Worm (Caenorhabditis elegans) whole organism, L4 larva: ENCODE data around the gene hlh-29.
A peak's percentile ranks its signal among the peaks of the same experiment; 100 is the strongest.

Experiments used
- D1046.2 ChIP-seq: fragments of 200-800 bp; sonication (Bioruptor generic); IDR thresholded peaks from 2 replicates; pipeline ENCODE4 v1.3.6; 2022; ENCODE audit warnings: missing genetic modification characterization, missing compliant biosample characterization
- Y75B8A.6 ChIP-seq: fragments of 200-800 bp; sonication (Bioruptor generic); IDR thresholded peaks from 2 replicates; pipeline ENCODE4 v1.3.6; 2022; ENCODE audit warnings: missing genetic modification reagents, missing genetic modification characterization, missing compliant biosample characterization
- ZK337.2 ChIP-seq: fragments of 200-800 bp; sonication (Bioruptor generic); IDR thresholded peaks from 2 replicates; pipeline ENCODE4 v1.3.6; 2022; ENCODE audit warnings: missing genetic modification reagents, missing genetic modification characterization, missing compliant biosample characterization
- ZK546.5 ChIP-seq, 2 experiments: sonication (generic microtip); optimal IDR thresholded peaks; 2 replicates each; lab custom pipeline; 2017; ENCODE audit warnings: missing biosample characterization in 2 of 2, missing genetic modification characterization in 2 of 2
- ama-1 ChIP-seq: fragments of 150-350 bp; optimal IDR thresholded peaks from 2 replicates; lab custom pipeline; 2014; ENCODE audit warnings: inconsistent platforms, mixed read lengths
- arid-1 ChIP-seq: fragments of 200-800 bp; sonication (Bioruptor generic); conservative IDR thresholded peaks from 2 replicates; pipeline ENCODE4 v1.3.6; 2022; ENCODE audit warnings: missing genetic modification reagents, missing genetic modification characterization, missing compliant biosample characterization
- ceh-32 ChIP-seq: sonication (generic microtip); optimal IDR thresholded peaks from 2 replicates; lab custom pipeline; 2016; ENCODE audit warnings: mild to moderate bottlenecking, missing genetic modification characterization, missing compliant biosample characterization; ENCODE audit not compliant: poor library complexity
- ceh-62 ChIP-seq: sonication (generic microtip); optimal IDR thresholded peaks from 2 replicates; lab custom pipeline; 2017; ENCODE audit warnings: missing biosample characterization, missing genetic modification characterization
- ces-1 ChIP-seq: fragments of 150-350 bp; sonication (generic microtip); optimal IDR thresholded peaks from 4 replicates; lab custom pipeline; 2014; ENCODE audit warnings: missing biosample characterization, missing genetic modification reagents, missing genetic modification characterization
- ctbp-1 ChIP-seq: fragments of 200-800 bp; sonication (Bioruptor generic); IDR thresholded peaks from 2 replicates; pipeline ENCODE4 v1.3.6; 2022; ENCODE audit warnings: missing genetic modification reagents, missing genetic modification characterization, missing compliant biosample characterization
- daf-16 ChIP-seq, 3 experiments: sonication (generic microtip); optimal IDR thresholded peaks; 2 replicates each; lab custom pipeline; 2016 to 2017; ENCODE audit warnings: missing genetic modification characterization in 3 of 3, missing genetic modification reagents in 3 of 3, mild to moderate bottlenecking in 2 of 3, missing compliant biosample characterization in 2 of 3, missing biosample characterization in 1 of 3, moderate library complexity in 1 of 3
- daf-8 ChIP-seq: fragments of 200-800 bp; sonication (Bioruptor generic); IDR thresholded peaks from 2 replicates; pipeline ENCODE4 v1.3.6; 2022; ENCODE audit warnings: missing genetic modification characterization, missing compliant biosample characterization
- dmd-6 ChIP-seq: fragments of 200-800 bp; sonication (Bioruptor generic); IDR thresholded peaks from 2 replicates; pipeline ENCODE4 v1.3.6; 2022; ENCODE audit warnings: missing genetic modification reagents, missing genetic modification characterization, missing compliant biosample characterization
- dmd-8 ChIP-seq: fragments of 200-800 bp; sonication (Bioruptor generic); IDR thresholded peaks from 2 replicates; pipeline ENCODE4 v1.3.6; 2022; ENCODE audit warnings: missing genetic modification characterization, missing compliant biosample characterization
- dpl-1 ChIP-seq: fragments of 150-350 bp; optimal IDR thresholded peaks from 2 replicates; lab custom pipeline; 2014; ENCODE audit warnings: missing biosample characterization, missing genetic modification reagents, missing genetic modification characterization
- dve-1 ChIP-seq: sonication (generic microtip); optimal IDR thresholded peaks from 2 replicates; lab custom pipeline; 2017; ENCODE audit warnings: antibody characterized with exemption, mild to moderate bottlenecking, missing genetic modification characterization, missing compliant biosample characterization; ENCODE audit not compliant: insufficient read depth
- egl-27 ChIP-seq: sonication (generic microtip); optimal IDR thresholded peaks from 3 replicates; lab custom pipeline; 2017; ENCODE audit warnings: missing biosample characterization, missing genetic modification reagents, missing genetic modification characterization
- fos-1 ChIP-seq: fragments of 150-350 bp; optimal IDR thresholded peaks from 2 replicates; lab custom pipeline; 2014; ENCODE audit warnings: missing biosample characterization, missing genetic modification characterization
- gei-8 ChIP-seq: fragments of 200-800 bp; sonication (Bioruptor generic); optimal IDR thresholded peaks from 2 replicates; lab custom pipeline; 2018; ENCODE audit warnings: mild to moderate bottlenecking, missing genetic modification characterization, missing compliant biosample characterization
- hlh-11 ChIP-seq: fragments of 200-800 bp; sonication (Bioruptor generic); optimal IDR thresholded peaks from 2 replicates; lab custom pipeline; 2018; ENCODE audit warnings: mild to moderate bottlenecking, missing genetic modification characterization, missing compliant biosample characterization
- hlh-30 ChIP-seq: sonication (generic microtip); optimal IDR thresholded peaks from 2 replicates; lab custom pipeline; 2017; ENCODE audit warnings: antibody characterized with exemption, mild to moderate bottlenecking, missing genetic modification characterization, missing compliant biosample characterization; ENCODE audit not compliant: insufficient read depth
- jun-1 ChIP-seq: fragments of 150-350 bp; optimal IDR thresholded peaks from 2 replicates; lab custom pipeline; 2014; ENCODE audit warnings: missing biosample characterization, missing genetic modification reagents, missing genetic modification characterization
- lim-7 ChIP-seq: fragments of 200-800 bp; sonication (Bioruptor generic); IDR thresholded peaks from 2 replicates; pipeline ENCODE4 v1.3.6; 2022; ENCODE audit warnings: missing genetic modification characterization, missing compliant biosample characterization
- lin-15B ChIP-seq: fragments of 150-350 bp; sonication (generic microtip); optimal IDR thresholded peaks from 3 replicates; lab custom pipeline; 2014; ENCODE audit warnings: missing biosample characterization, missing genetic modification characterization
- lin-29 ChIP-seq: fragments of 200-800 bp; sonication (Bioruptor generic); IDR thresholded peaks from 2 replicates; pipeline ENCODE4 v1.3.6; 2022; ENCODE audit warnings: missing genetic modification reagents, missing genetic modification characterization, missing compliant biosample characterization
- mdl-1 ChIP-seq, 2 experiments: fragments of 150-350 bp in 1 of 2; sonication (generic microtip) in 1 of 2; optimal IDR thresholded peaks; 2 replicates each; lab custom pipeline; 2014 to 2017; ENCODE audit warnings: missing biosample characterization in 2 of 2, missing genetic modification characterization in 2 of 2
- mes-2 ChIP-seq: sonication (generic microtip); optimal IDR thresholded peaks from 2 replicates; lab custom pipeline; 2016; ENCODE audit warnings: missing genotype, mild to moderate bottlenecking, missing genetic modification characterization, missing compliant biosample characterization; ENCODE audit not compliant: poor library complexity, severe bottlenecking
- mxl-2 ChIP-seq: fragments of 200-800 bp; sonication (Bioruptor generic); conservative IDR thresholded peaks from 2 replicates; pipeline ENCODE4 v1.3.6; 2022; ENCODE audit warnings: missing genetic modification reagents, missing genetic modification characterization, missing compliant biosample characterization
- nhr-11 ChIP-seq: fragments of 150-350 bp; optimal IDR thresholded peaks from 2 replicates; lab custom pipeline; 2014; ENCODE audit warnings: missing biosample characterization, missing genetic modification characterization
- nhr-237 ChIP-seq: sonication (generic microtip); optimal IDR thresholded peaks from 2 replicates; lab custom pipeline; 2017; ENCODE audit warnings: missing biosample characterization, missing genetic modification characterization
- nhr-28 ChIP-seq: fragments of 150-350 bp; optimal IDR thresholded peaks from 2 replicates; lab custom pipeline; 2014; ENCODE audit warnings: missing biosample characterization, missing genetic modification characterization
- nhr-48 ChIP-seq: sonication (generic microtip); optimal IDR thresholded peaks from 2 replicates; lab custom pipeline; 2016; ENCODE audit warnings: mild to moderate bottlenecking, missing genetic modification characterization, missing compliant biosample characterization
- nhr-6 ChIP-seq: fragments of 150-350 bp; optimal IDR thresholded peaks from 2 replicates; lab custom pipeline; 2014; ENCODE audit warnings: missing biosample characterization, missing genetic modification characterization
- nhr-76 ChIP-seq: fragments of 150-350 bp; optimal IDR thresholded peaks from 2 replicates; lab custom pipeline; 2014; ENCODE audit warnings: missing biosample characterization, missing genetic modification characterization
- nhr-77 ChIP-seq: fragments of 150-350 bp; optimal IDR thresholded peaks from 2 replicates; lab custom pipeline; 2014; ENCODE audit warnings: missing biosample characterization, missing genetic modification characterization
- php-3 ChIP-seq: fragments of 200-800 bp; sonication (Bioruptor generic); IDR thresholded peaks from 2 replicates; pipeline ENCODE4 v1.3.6; 2022; ENCODE audit warnings: missing genetic modification reagents, missing genetic modification characterization, missing compliant biosample characterization
- pqm-1 ChIP-seq: sonication (generic microtip); optimal IDR thresholded peaks from 2 replicates; lab custom pipeline; 2017; ENCODE audit warnings: missing biosample characterization, missing genetic modification characterization
- saeg-2 ChIP-seq: fragments of 200-800 bp; sonication (Bioruptor generic); IDR thresholded peaks from 2 replicates; pipeline ENCODE4 v1.3.6; 2022; ENCODE audit warnings: missing genetic modification reagents, missing genetic modification characterization, missing compliant biosample characterization
- skn-1 ChIP-seq: fragments of 150-350 bp; optimal IDR thresholded peaks from 2 replicates; lab custom pipeline; 2014; ENCODE audit warnings: missing biosample characterization, missing genetic modification characterization
- spr-1 ChIP-seq: sonication (generic microtip); optimal IDR thresholded peaks from 2 replicates; lab custom pipeline; 2016; ENCODE audit warnings: mild to moderate bottlenecking, missing genetic modification characterization, missing compliant biosample characterization
- unc-39 ChIP-seq: sonication (generic microtip); optimal IDR thresholded peaks from 2 replicates; lab custom pipeline; 2017; ENCODE audit warnings: missing biosample characterization, missing genetic modification characterization
- unc-62 ChIP-seq, 3 experiments: fragments of 150-350 bp in 1 of 3; sonication (generic microtip); optimal IDR thresholded peaks in 2 of 3; peaks in 1 of 3; 1 replicate in 1 of 3; 2 replicates in 2 of 3; lab custom pipeline; 2014 to 2017; ENCODE audit warnings: missing biosample characterization in 3 of 3, missing genetic modification characterization in 3 of 3, missing genetic modification reagents in 3 of 3, missing genotype in 1 of 3
- zip-11 ChIP-seq: fragments of 200-800 bp; sonication (Bioruptor generic); IDR thresholded peaks from 2 replicates; pipeline ENCODE4 v1.3.6; 2022; ENCODE audit warnings: missing genetic modification characterization, missing compliant biosample characterization
- ztf-7 ChIP-seq: fragments of 150-350 bp; optimal IDR thresholded peaks from 2 replicates; lab custom pipeline; 2014; ENCODE audit warnings: missing biosample characterization, missing genetic modification characterization

Gene hlh-29

ce11 chrX:17505547-17506181, 42.8 kb downstream of the hlh-29 start (continued):
- peak; percentile 98 for TF ChIP-seq dmd-6
- peak; percentile 52 for TF ChIP-seq ces-1
- TF ChIP-seq nhr-48, result peak; percentile 89
- TF ChIP-seq mes-2, result peak; percentile 66
- TF ChIP-seq ZK546.5 (tag; optimal IDR thresholded peaks at IDR 0.05; lab: Kevin White, UChicago), result no peak
- peak; percentile 84 for TF ChIP-seq gei-8 (GFP tag; lab: Kevin White, UChicago)
- TF ChIP-seq, all 104 proteins: peak for 35

- TF ChIP-seq dmd-8 (GFP tag; lab: Robert Waterston, UW) (no peak), lin-15B (tag; lab: Kevin White, UChicago) (no peak), ceh-62 (tag; lab: Kevin White, UChicago) (no peak), hlh-30 (no peak), egl-27 (tag; lab: Kevin White, UChicago) (no peak), mxl-2 (GFP tag; lab: Robert Waterston, UW) (no peak), D1046.2 (GFP tag; lab: Robert Waterston, UW) (no peak), gei-8 (GFP tag; lab: Kevin White, UChicago) (no peak), nhr-28 (tag; lab: Kevin White, UChicago) (peak; percentile 89), jun-1 (tag; lab: Kevin White, UChicago) (no peak), dmd-6 (peak; percentile 66), daf-16 (GFP tag; optimal IDR thresholded peaks at IDR 0.05; lab: Kevin White, UChicago) (peak in 1 of 2 experiments; percentile 34), daf-16 (tag; optimal IDR thresholded peaks at IDR 0.05; lab: Kevin White, UChicago) (peak; percentile 64), unc-39 (no peak), ama-1 (lab: Kevin White, UChicago) (no peak), dve-1 (tag; lab: Kevin White, UChicago) (peak; percentile 44), nhr-6 (tag; lab: Kevin White, UChicago) (no peak), nhr-237 (no peak), unc-62 (GFP tag; optimal IDR thresholded peaks at IDR 0.05 in 1 of 2; lab: Kevin White, UChicago) (no peak), unc-62 (tag; optimal IDR thresholded peaks at IDR 0.05; lab: Kevin White, UChicago) (no peak), skn-1 (tag; lab: Kevin White, UChicago) (no peak), dpl-1 (GFP tag; lab: Kevin White, UChicago) (no peak), nhr-11 (tag; lab: Kevin White, UChicago) (peak; percentile 53), nhr-76 (tag; lab: Kevin White, UChicago) (no peak), arid-1 (GFP tag; lab: Robert Waterston, UW) (no peak), ZK337.2 (GFP tag; lab: Robert Waterston, UW) (no peak), mdl-1 (tag; optimal IDR thresholded peaks at IDR 0.05; lab: Kevin White, UChicago) (peak in 1 of 2 experiments; percentile 63), saeg-2 (GFP tag; lab: Robert Waterston, UW) (no peak), ceh-32 (tag; lab: Kevin White, UChicago) (no peak), zip-11 (GFP tag; lab: Robert Waterston, UW) (no peak), ctbp-1 (GFP tag; lab: Robert Waterston, UW) (no peak), Y75B8A.6 (no peak), ztf-7 (tag; lab: Kevin White, UChicago) (no peak), daf-8 (GFP tag; lab: Robert Waterston, UW) (no peak), hlh-11 (tag; lab: Kevin White, UChicago) (peak; percentile 74), spr-1 (no peak), nhr-48 (no peak), pqm-1 (peak; percentile 9), lim-7 (GFP tag; lab: Robert Waterston, UW) (no peak), nhr-77 (tag; lab: Kevin White, UChicago) (peak; percentile 25), php-3 (GFP tag; lab: Robert Waterston, UW) (no peak), fos-1 (tag; lab: Kevin White, UChicago) (no peak), lin-29 (GFP tag; lab: Robert Waterston, UW) (no peak)
Measured at ce11 chrX:17504447-17504846, 44.0 kb downstream of the hlh-29 start.
